Worm (Caenorhabditis elegans): ENCODE measurements around the gene srh-281.

srh-281 gene

DNA sequence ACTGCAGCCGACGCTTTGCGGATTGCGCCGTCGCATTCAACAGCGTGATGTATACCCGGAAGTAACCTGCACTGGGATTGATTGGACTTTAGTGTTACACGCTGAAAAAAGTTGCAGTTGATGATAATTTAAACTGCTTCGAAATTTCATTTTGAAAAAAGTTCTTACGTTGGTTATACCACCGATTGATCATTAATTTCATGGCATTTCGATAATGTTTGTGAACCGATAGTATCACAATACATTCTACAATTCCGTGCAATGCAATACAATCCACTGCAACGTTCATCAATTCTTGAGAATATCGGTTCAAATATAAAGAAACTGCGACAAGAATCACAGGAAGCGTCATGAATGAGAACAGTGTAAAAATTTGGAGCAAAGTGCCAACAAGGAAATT lies 44.5 kb downstream of the srh-281 start, which contains the start of gene F21H7.3:
TSS of gene F21H7.3 (minus strand) at position 101 of the 400 bp plus-strand sequence.
- TF ChIP-seq saeg-2 (GFP tag; IDR thresholded peaks at IDR 0.05) (no peak), mes-2 (tag; optimal IDR thresholded peaks at IDR 0.05; ENCODE audit: poor library complexity, severe bottlenecking) (no peak), lsy-2 (tag; optimal IDR thresholded peaks at IDR 0.05) (no peak), tag-97 (GFP tag; IDR thresholded peaks at IDR 0.05) (no peak), lin-1 (GFP tag; IDR thresholded peaks at IDR 0.05) (no peak), nhr-237 (tag; optimal IDR thresholded peaks at IDR 0.05) (no peak), pha-4 (GFP tag; IDR thresholded peaks at IDR 0.05) (no peak), pha-4 (tag; optimal IDR thresholded peaks at IDR 0.05) (no peak), lin-15B (tag; optimal IDR thresholded peaks at IDR 0.05) (no peak)

DNA sequence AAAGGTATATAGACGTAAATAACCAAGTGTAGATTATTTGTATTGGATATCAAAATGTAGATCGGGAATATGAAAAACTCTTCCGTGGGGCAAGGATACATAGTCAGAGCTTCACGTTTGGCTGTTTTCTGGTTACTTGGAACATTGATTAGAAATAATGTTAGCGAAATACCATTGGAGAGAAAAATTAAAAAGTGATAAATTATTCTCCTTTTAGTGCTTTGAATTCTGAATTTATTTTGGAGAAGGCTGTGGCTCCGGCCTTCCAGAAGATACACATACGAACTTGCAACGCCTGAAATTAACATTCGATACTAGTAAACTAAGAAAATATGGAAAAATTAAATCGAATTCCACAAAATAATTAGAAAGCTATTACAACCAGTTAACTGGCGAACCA lies 45.1 kb downstream of the srh-281 start, which contains the start of gene srh-98:
TSS of gene srh-98 (minus strand) at position 101 of the 400 bp plus-strand sequence.
- TF ChIP-seq mes-2 (tag; optimal IDR thresholded peaks at IDR 0.05; ENCODE audit: poor library complexity, severe bottlenecking) (no peak), madf-5 (GFP tag; IDR thresholded peaks at IDR 0.05) (no peak), vab-7 (GFP tag; IDR thresholded peaks at IDR 0.05) (no peak), skn-1 (tag; optimal IDR thresholded peaks at IDR 0.05) (no peak), daf-12 (tag; optimal IDR thresholded peaks at IDR 0.05) (no peak), zip-11 (GFP tag; IDR thresholded peaks at IDR 0.05) (no peak), nhr-6 (tag; optimal IDR thresholded peaks at IDR 0.05) (no peak), aha-1 (tag) (peak; percentile 65)

DNA sequence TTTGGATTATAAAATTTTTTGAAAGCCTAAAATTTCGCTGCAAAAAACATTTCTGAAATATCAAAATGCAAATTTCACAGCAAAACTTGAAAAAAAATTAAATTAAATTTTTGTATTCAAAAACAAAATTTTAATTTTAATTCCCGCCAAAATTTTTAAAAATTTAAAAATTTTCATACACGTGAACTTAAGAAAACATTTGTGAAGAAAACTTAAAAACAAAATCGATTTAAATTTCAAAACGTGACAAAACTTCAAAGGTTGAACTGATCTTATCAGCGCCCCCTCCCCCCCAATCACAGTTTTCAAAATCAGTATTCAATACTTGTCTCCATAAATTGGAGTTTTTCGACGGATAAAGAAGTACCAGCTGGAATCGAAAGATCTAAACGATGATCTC lies 46.6 kb downstream of the srh-281 start, which contains the start of gene F21H7.5:
TSS of gene F21H7.5 (plus strand) at position 301 of the 400 bp plus-strand sequence.
- no peak for TF ChIP-seq nhr-111 (GFP tag; optimal IDR thresholded peaks at IDR 0.05)
- TF ChIP-seq sdz-12 (GFP tag; optimal IDR thresholded peaks at IDR 0.05) = no peak
- TF ChIP-seq zfp-3 (GFP tag; conservative IDR thresholded peaks at IDR 0.05) = no peak
- TF ChIP-seq ama-1 (optimal IDR thresholded peaks at IDR 0.05) = no peak
- no peak for TF ChIP-seq lin-39 (tag; optimal IDR thresholded peaks at IDR 0.05)
- no peak for TF ChIP-seq F10B5.3 (tag; optimal IDR thresholded peaks at IDR 0.05)
- no peak for TF ChIP-seq lsy-2 (tag; optimal IDR thresholded peaks at IDR 0.05)
- no peak for TF ChIP-seq mep-1 (tag; optimal IDR thresholded peaks at IDR 0.05)
- TF ChIP-seq F37D6.2 (tag; optimal IDR thresholded peaks at IDR 0.05) = no peak
- no peak for TF ChIP-seq arid-1 (GFP tag; conservative IDR thresholded peaks at IDR 0.05)
- no peak for TF ChIP-seq ctbp-1 (GFP tag; IDR thresholded peaks at IDR 0.05)

Data from whole organism, L4 larva.